Worm (Caenorhabditis elegans) whole organism, L2 larva: ENCODE measurements around the gene B0496.11.

Source experiments
- C34F6.9 ChIP-seq: fragments of 150-350 bp; optimal IDR thresholded peaks from 2 replicates; lab custom pipeline; 2014; ENCODE audit warnings: missing biosample characterization, missing genetic modification characterization
- alr-1 ChIP-seq: fragments of 150-350 bp; optimal IDR thresholded peaks from 2 replicates; lab custom pipeline; 2014; ENCODE audit warnings: missing biosample characterization, missing genetic modification characterization
- blmp-1 ChIP-seq: sonication (generic microtip); optimal IDR thresholded peaks from 2 replicates; lab custom pipeline; 2017; ENCODE audit warnings: missing genetic modification characterization, mild to moderate bottlenecking, missing compliant biosample characterization, antibody characterized with exemption, moderate library complexity; ENCODE audit not compliant: insufficient read depth
- crh-2 ChIP-seq: sonication (generic microtip); optimal IDR thresholded peaks from 2 replicates; lab custom pipeline; 2017; ENCODE audit warnings: missing biosample characterization, missing genetic modification characterization
- lin-39 ChIP-seq: fragments of 150-350 bp; optimal IDR thresholded peaks from 2 replicates; lab custom pipeline; 2014; ENCODE audit warnings: missing biosample characterization, missing genetic modification reagents, missing genetic modification characterization
- nhr-10 ChIP-seq: sonication (generic microtip); optimal IDR thresholded peaks from 2 replicates; lab custom pipeline; 2017; ENCODE audit warnings: missing biosample characterization, missing genetic modification characterization
- nhr-23 ChIP-seq: fragments of 150-350 bp; optimal IDR thresholded peaks from 2 replicates; lab custom pipeline; 2014; ENCODE audit warnings: missing biosample characterization, missing genetic modification reagents, missing genetic modification characterization
- nhr-237 ChIP-seq: fragments of 150-350 bp; optimal IDR thresholded peaks from 2 replicates; lab custom pipeline; 2014; ENCODE audit warnings: missing biosample characterization, missing genetic modification characterization
- nhr-6 ChIP-seq: fragments of 150-350 bp; optimal IDR thresholded peaks from 2 replicates; lab custom pipeline; 2014; ENCODE audit warnings: missing biosample characterization, missing genetic modification characterization
- snpc-4 ChIP-seq: fragments of 150-350 bp; optimal IDR thresholded peaks from 2 replicates; lab custom pipeline; 2014; ENCODE audit warnings: missing biosample characterization, missing genetic modification characterization

DNA sequence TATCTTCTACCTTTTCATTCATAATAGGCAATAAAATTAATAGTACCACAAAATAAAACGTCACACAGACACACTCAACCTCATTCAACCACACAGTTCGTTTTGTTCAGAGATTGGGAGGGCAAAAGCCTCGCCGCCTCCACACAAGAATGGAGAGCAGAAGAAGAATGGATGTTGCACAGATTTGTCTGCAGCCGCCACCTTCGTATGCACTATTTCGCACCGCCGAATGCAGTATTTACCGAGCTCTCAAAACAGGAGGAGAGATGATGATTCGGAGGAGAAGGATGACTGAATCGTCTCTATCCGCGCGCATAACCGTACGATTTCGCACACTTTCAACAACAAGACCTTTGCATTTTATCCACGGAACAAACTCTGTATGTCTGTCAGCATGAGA lies 36.3 kb downstream of the B0496.11 start:
- TF ChIP-seq crh-2 (tag; lab: Kevin White, UChicago) (no peak), nhr-6 (tag; lab: Kevin White, UChicago) (no peak), nhr-23 (tag; lab: Kevin White, UChicago) (no peak), C34F6.9 (no peak), nhr-237 (tag; lab: Kevin White, UChicago) (no peak), snpc-4 (tag; lab: Kevin White, UChicago) (no peak), nhr-10 (tag; lab: Kevin White, UChicago) (no peak), alr-1 (tag; lab: Kevin White, UChicago) (no peak), lin-39 (tag; lab: Kevin White, UChicago) (no peak), blmp-1 (tag; lab: Kevin White, UChicago) (no peak)
